Worm (Caenorhabditis elegans) whole organism, L2 larva: ENCODE measurements around the gene T03G11.9.

Experiments used
- F13H6.1 ChIP-seq: sonication (generic microtip); optimal IDR thresholded peaks from 2 replicates; lab custom pipeline; 2016; ENCODE audit warnings: missing genetic modification characterization, missing compliant biosample characterization
- R02D3.7 ChIP-seq: fragments of 150-350 bp; optimal IDR thresholded peaks from 2 replicates; lab custom pipeline; 2014; ENCODE audit warnings: missing biosample characterization, missing genetic modification characterization
- Y55F3AM.14 ChIP-seq: fragments of 200-800 bp; sonication (Bioruptor generic); optimal IDR thresholded peaks from 2 replicates; lab custom pipeline; 2018; ENCODE audit warnings: mild to moderate bottlenecking, missing genetic modification characterization, missing compliant biosample characterization
- ZK546.5 ChIP-seq: sonication (generic microtip); optimal IDR thresholded peaks from 2 replicates; lab custom pipeline; 2017; ENCODE audit warnings: missing biosample characterization, missing genetic modification characterization
- alr-1 ChIP-seq: fragments of 150-350 bp; optimal IDR thresholded peaks from 2 replicates; lab custom pipeline; 2014; ENCODE audit warnings: missing biosample characterization, missing genetic modification characterization
- ceh-16 ChIP-seq: fragments of 150-350 bp; optimal IDR thresholded peaks from 2 replicates; lab custom pipeline; 2014; ENCODE audit warnings: missing biosample characterization, missing genetic modification characterization
- crh-2 ChIP-seq: sonication (generic microtip); optimal IDR thresholded peaks from 2 replicates; lab custom pipeline; 2017; ENCODE audit warnings: missing biosample characterization, missing genetic modification characterization
- elt-1 ChIP-seq: fragments of 150-350 bp; optimal IDR thresholded peaks from 2 replicates; lab custom pipeline; 2014; ENCODE audit warnings: missing biosample characterization, missing genetic modification characterization
- elt-3 ChIP-seq: sonication (generic microtip); optimal IDR thresholded peaks from 2 replicates; lab custom pipeline; 2017; ENCODE audit warnings: missing biosample characterization, missing genetic modification characterization
- gmeb-1 ChIP-seq: fragments of 150-350 bp; optimal IDR thresholded peaks from 2 replicates; lab custom pipeline; 2014; ENCODE audit warnings: missing biosample characterization, missing genetic modification characterization
- lin-11 ChIP-seq: fragments of 150-350 bp; sonication (generic microtip); optimal IDR thresholded peaks from 2 replicates; lab custom pipeline; 2014; ENCODE audit warnings: missing biosample characterization, missing genetic modification characterization, inconsistent platforms, mixed read lengths
- lin-13 ChIP-seq: fragments of 150-350 bp; optimal IDR thresholded peaks from 2 replicates; lab custom pipeline; 2014; ENCODE audit warnings: missing biosample characterization, missing genetic modification reagents, missing genetic modification characterization
- lin-39 ChIP-seq: fragments of 150-350 bp; optimal IDR thresholded peaks from 2 replicates; lab custom pipeline; 2014; ENCODE audit warnings: missing biosample characterization, missing genetic modification reagents, missing genetic modification characterization
- mab-5 ChIP-seq: fragments of 150-350 bp; optimal IDR thresholded peaks from 2 replicates; lab custom pipeline; 2014; ENCODE audit warnings: missing biosample characterization, missing genetic modification characterization
- mbf-1 ChIP-seq: sonication (generic microtip); optimal IDR thresholded peaks from 2 replicates; lab custom pipeline; 2017; ENCODE audit warnings: missing biosample characterization, missing genetic modification characterization
- nhr-10 ChIP-seq: sonication (generic microtip); optimal IDR thresholded peaks from 2 replicates; lab custom pipeline; 2017; ENCODE audit warnings: missing biosample characterization, missing genetic modification characterization
- nhr-129 ChIP-seq: fragments of 150-350 bp; optimal IDR thresholded peaks from 2 replicates; lab custom pipeline; 2014; ENCODE audit warnings: missing biosample characterization, missing genetic modification characterization
- nhr-21 ChIP-seq: fragments of 150-350 bp; optimal IDR thresholded peaks from 2 replicates; lab custom pipeline; 2014; ENCODE audit warnings: missing biosample characterization, missing genetic modification characterization
- nhr-23 ChIP-seq: fragments of 150-350 bp; optimal IDR thresholded peaks from 2 replicates; lab custom pipeline; 2014; ENCODE audit warnings: missing biosample characterization, missing genetic modification reagents, missing genetic modification characterization
- nhr-237 ChIP-seq: fragments of 150-350 bp; optimal IDR thresholded peaks from 2 replicates; lab custom pipeline; 2014; ENCODE audit warnings: missing biosample characterization, missing genetic modification characterization
- nhr-25 ChIP-seq: fragments of 150-350 bp; sonication (generic microtip); optimal IDR thresholded peaks from 3 replicates; lab custom pipeline; 2014; ENCODE audit warnings: missing biosample characterization, missing genetic modification characterization
- nhr-6 ChIP-seq: fragments of 150-350 bp; optimal IDR thresholded peaks from 2 replicates; lab custom pipeline; 2014; ENCODE audit warnings: missing biosample characterization, missing genetic modification characterization
- nhr-77 ChIP-seq: fragments of 150-350 bp; optimal IDR thresholded peaks from 2 replicates; lab custom pipeline; 2014; ENCODE audit warnings: missing biosample characterization, missing genetic modification characterization
- sem-4 ChIP-seq: fragments of 150-350 bp; optimal IDR thresholded peaks from 2 replicates; lab custom pipeline; 2014; ENCODE audit warnings: missing biosample characterization, missing genetic modification reagents, missing genetic modification characterization
- skn-1 ChIP-seq: sonication (generic microtip); optimal IDR thresholded peaks from 2 replicates; lab custom pipeline; 2017; ENCODE audit warnings: missing biosample characterization, missing genetic modification characterization
- sma-3 ChIP-seq: sonication (generic microtip); optimal IDR thresholded peaks from 2 replicates; lab custom pipeline; 2016; ENCODE audit warnings: missing genetic modification reagents, missing genetic modification characterization, missing compliant biosample characterization
- sma-9 ChIP-seq, 2 experiments: fragments of 150-350 bp in 1 of 2; sonication (generic microtip) in 1 of 2; optimal IDR thresholded peaks; 2 replicates each; lab custom pipeline; 2014 to 2016; ENCODE audit warnings: missing genetic modification characterization in 2 of 2, mild to moderate bottlenecking in 1 of 2, missing biosample characterization in 1 of 2, missing compliant biosample characterization in 1 of 2, missing genetic modification reagents in 1 of 2, moderate library complexity in 1 of 2
- unc-62 ChIP-seq: fragments of 150-350 bp; optimal IDR thresholded peaks from 2 replicates; lab custom pipeline; 2014; ENCODE audit warnings: missing biosample characterization, missing genetic modification reagents, missing genetic modification characterization
- ztf-1 ChIP-seq: fragments of 200-800 bp; sonication (Bioruptor generic); conservative IDR thresholded peaks from 2 replicates; pipeline ENCODE4 v1.3.6; 2022; ENCODE audit warnings: missing genetic modification characterization, missing compliant biosample characterization
- ztf-11 ChIP-seq: sonication (generic microtip); optimal IDR thresholded peaks from 2 replicates; lab custom pipeline; 2017; ENCODE audit warnings: missing biosample characterization, missing genetic modification characterization

Gene T03G11.9

ce11 chrX:5188977-5189376, 4.9 kb downstream of the T03G11.9 start, which contains the start of gene zig-6:
TSS of gene zig-6 (minus strand) at chrX:5189077.
- no peak for TF ChIP-seq nhr-23 (tag; lab: Kevin White, UChicago)
- TF ChIP-seq nhr-237 (tag; lab: Kevin White, UChicago): no peak
- no peak for TF ChIP-seq sma-3 (GFP tag; lab: Kevin White, UChicago)
- TF ChIP-seq mbf-1 (tag; lab: Kevin White, UChicago): no peak
- no peak for TF ChIP-seq sem-4 (tag; lab: Kevin White, UChicago)
- no peak for TF ChIP-seq ztf-11 (tag; lab: Kevin White, UChicago)
- no peak for TF ChIP-seq elt-3
- TF ChIP-seq Y55F3AM.14 (GFP tag; lab: Kevin White, UChicago): no peak
- TF ChIP-seq mab-5 (tag; lab: Kevin White, UChicago): no peak
- no peak for TF ChIP-seq F13H6.1 (tag; lab: Kevin White, UChicago)

DNA sequence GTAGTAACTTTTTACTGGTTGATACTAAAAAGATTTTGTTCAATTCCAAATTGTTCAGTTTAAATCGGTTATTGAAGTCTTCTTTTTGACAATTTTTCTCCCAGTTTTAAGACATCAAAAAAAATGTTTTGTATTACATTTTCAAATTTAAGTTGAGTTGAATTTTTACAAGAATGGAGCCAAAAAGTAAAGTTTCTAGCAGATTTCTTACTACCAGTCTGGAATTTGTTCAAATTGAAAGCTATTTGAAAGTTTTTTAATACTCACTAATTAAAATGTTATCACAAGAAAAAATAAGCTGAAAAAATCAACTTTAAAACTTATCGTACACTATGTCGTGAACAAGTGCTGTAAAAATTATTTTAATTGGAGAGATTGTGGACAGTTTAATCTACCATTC, 6.0 kb downstream of the T03G11.9 start:
- TF ChIP-seq lin-11 (tag; lab: Kevin White, UChicago) (no peak), nhr-77 (tag; lab: Kevin White, UChicago) (no peak), nhr-10 (tag; lab: Kevin White, UChicago) (no peak), nhr-129 (no peak), sem-4 (tag; lab: Kevin White, UChicago) (no peak), lin-39 (tag; lab: Kevin White, UChicago) (no peak)

DNA sequence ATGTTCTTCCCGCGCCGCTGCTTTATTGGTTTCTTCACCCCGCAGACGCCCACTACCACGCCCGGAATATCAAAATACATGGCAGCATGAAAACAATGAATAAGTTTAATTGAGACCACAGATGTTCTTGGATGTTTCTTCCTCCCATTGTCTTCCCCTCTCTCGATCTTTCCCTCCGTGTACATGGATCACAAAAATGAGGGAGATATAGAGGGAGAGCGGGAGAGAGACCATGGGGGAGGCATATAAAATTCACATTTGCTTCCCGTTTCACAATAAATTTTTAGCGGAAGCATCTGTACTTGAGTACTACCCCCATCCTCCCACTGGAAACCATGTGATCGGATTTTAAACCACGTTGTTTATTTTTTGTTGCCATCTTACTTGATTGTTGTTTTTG, 9.4 kb downstream of the T03G11.9 start:
- TF ChIP-seq nhr-6 (tag; lab: Kevin White, UChicago) (no peak), ztf-1 (no peak), mab-5 (tag; lab: Kevin White, UChicago) (no peak), gmeb-1 (tag; lab: Kevin White, UChicago) (no peak), crh-2 (tag; lab: Kevin White, UChicago) (no peak), elt-1 (tag; lab: Kevin White, UChicago) (no peak), R02D3.7 (tag; lab: Kevin White, UChicago) (no peak), nhr-25 (tag; lab: Kevin White, UChicago) (no peak)

- TF ChIP-seq F13H6.1 (tag; lab: Kevin White, UChicago): peak; percentile 41
- peak; percentile 24 for TF ChIP-seq sma-9 (GFP tag; optimal IDR thresholded peaks at IDR 0.05; lab: Kevin White, UChicago)
- TF ChIP-seq sma-9 (tag; optimal IDR thresholded peaks at IDR 0.05; lab: Kevin White, UChicago): no peak
- TF ChIP-seq lin-13: no peak
Observed at ce11 chrX:5195462-5196160, 11.6 kb downstream of the T03G11.9 start, which contains the start of gene pqn-62. TSS of gene pqn-62 (plus strand) at chrX:5196110.

DNA sequence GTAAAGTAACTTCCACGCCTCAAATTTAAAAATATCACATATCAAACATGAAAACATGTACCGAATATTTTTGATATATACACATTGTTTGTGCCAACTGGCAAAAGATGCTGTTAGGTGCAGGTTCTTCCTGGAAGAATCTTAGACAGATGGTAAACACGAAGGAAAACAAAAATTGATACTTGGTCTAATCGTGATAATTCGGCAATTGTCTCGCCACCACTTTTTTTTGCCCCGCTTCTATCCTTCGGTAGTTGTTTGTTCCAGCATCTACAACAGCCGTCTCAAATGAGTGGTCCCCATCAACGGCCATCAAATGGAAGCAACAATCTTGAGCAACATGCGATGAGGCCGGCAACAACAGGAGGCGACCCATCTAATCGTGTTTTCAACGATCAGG, 13.4 kb downstream of the T03G11.9 start:
- TF ChIP-seq F13H6.1 (tag; lab: Kevin White, UChicago) (peak; percentile 37), ZK546.5 (no peak)

DNA sequence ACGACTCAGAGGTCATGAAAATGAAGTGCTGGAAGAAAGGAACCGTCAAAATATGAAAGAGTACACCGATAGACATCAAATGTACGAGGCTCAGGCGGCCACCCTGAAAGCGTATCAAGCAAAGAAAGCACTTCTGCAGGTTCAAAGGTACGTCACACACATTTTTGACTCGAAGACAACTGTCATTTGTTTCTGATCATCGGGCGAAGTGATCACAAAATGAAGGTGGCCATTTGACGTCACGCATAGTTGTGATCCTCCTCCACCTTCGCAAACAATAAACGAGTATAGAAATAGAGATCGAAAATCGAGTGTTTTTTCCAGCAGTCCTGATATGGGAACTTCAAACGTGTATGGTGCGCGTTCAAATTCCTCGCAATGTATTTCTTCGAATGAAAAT, 15.2 kb downstream of the T03G11.9 start:
- TF ChIP-seq ztf-1 (no peak), nhr-25 (tag; lab: Kevin White, UChicago) (no peak), skn-1 (tag; lab: Kevin White, UChicago) (no peak), Y55F3AM.14 (GFP tag; lab: Kevin White, UChicago) (no peak), nhr-10 (tag; lab: Kevin White, UChicago) (no peak), gmeb-1 (tag; lab: Kevin White, UChicago) (no peak), unc-62 (GFP tag; lab: Kevin White, UChicago) (no peak), sma-9 (GFP tag; optimal IDR thresholded peaks at IDR 0.05; lab: Kevin White, UChicago) (peak; percentile 62), sma-9 (tag; optimal IDR thresholded peaks at IDR 0.05; lab: Kevin White, UChicago) (no peak), ceh-16 (tag; lab: Kevin White, UChicago) (no peak), nhr-129 (peak; percentile 30), nhr-237 (tag; lab: Kevin White, UChicago) (no peak), mab-5 (tag; lab: Kevin White, UChicago) (no peak), sem-4 (tag; lab: Kevin White, UChicago) (no peak), nhr-6 (tag; lab: Kevin White, UChicago) (no peak), nhr-21 (no peak), alr-1 (tag; lab: Kevin White, UChicago) (no peak), lin-11 (tag; lab: Kevin White, UChicago) (no peak)
